Fruit fly (Drosophila melanogaster) whole organism, embryonic: ENCODE data around the gene CG18269.

Experiments used
- Bgb ChIP-seq: fragments of 200-800 bp; sonication (Bioruptor generic); IDR thresholded peaks from 2 replicates; pipeline ENCODE4 v1.3.6; 2022; ENCODE audit warnings: missing biosample characterization, missing genetic modification characterization; ENCODE audit not compliant: partially characterized antibody
- CG10267 ChIP-seq: fragments of 200-800 bp; sonication (Bioruptor generic); optimal IDR thresholded peaks from 2 replicates; lab custom pipeline; 2018; ENCODE audit warnings: missing biosample characterization, mild to moderate bottlenecking, missing genetic modification characterization, moderate library complexity
- CG11560 ChIP-seq: fragments of 200-800 bp; sonication (Bioruptor generic); IDR thresholded peaks from 3 replicates; pipeline ENCODE4 v1.3.6; 2022; ENCODE audit warnings: missing biosample characterization, missing genetic modification characterization
- CG12391 ChIP-seq: fragments of 200-800 bp; sonication (Bioruptor generic); optimal IDR thresholded peaks from 3 replicates; lab custom pipeline; 2018; ENCODE audit warnings: missing biosample characterization, mild to moderate bottlenecking, missing genetic modification characterization, moderate library complexity
- CG14710 ChIP-seq: fragments of 200-800 bp; sonication (Bioruptor generic); optimal IDR thresholded peaks from 3 replicates; lab custom pipeline; 2019; ENCODE audit warnings: missing biosample characterization, mild to moderate bottlenecking, missing genetic modification characterization, moderate library complexity
- CG1647 ChIP-seq: fragments of 200-800 bp; sonication (Bioruptor generic); optimal IDR thresholded peaks from 3 replicates; lab custom pipeline; 2016; ENCODE audit warnings: missing biosample characterization, missing genetic modification characterization
- CG17186 ChIP-seq: fragments of 200-800 bp; sonication (Bioruptor generic); optimal IDR thresholded peaks from 3 replicates; lab custom pipeline; 2017; ENCODE audit warnings: missing biosample characterization, missing genetic modification reagents, missing genetic modification characterization
- CG2129 ChIP-seq: fragments of 200-800 bp; sonication (Bioruptor generic); IDR thresholded peaks from 2 replicates; pipeline ENCODE4 v1.3.6; 2022; ENCODE audit warnings: missing biosample characterization, missing genetic modification characterization; ENCODE audit not compliant: partially characterized antibody
- CG32772 ChIP-seq: fragments of 200-800 bp; sonication (Bioruptor generic); IDR thresholded peaks from 2 replicates; pipeline ENCODE4 v1.3.6; 2022; ENCODE audit warnings: missing biosample characterization, missing genetic modification characterization
- CG34422 ChIP-seq: fragments of 200-800 bp; sonication (Bioruptor generic); IDR thresholded peaks from 3 replicates; pipeline ENCODE4 v1.3.6; 2022; ENCODE audit warnings: missing biosample characterization, missing genetic modification characterization
- CG3847 ChIP-seq: fragments of 200-800 bp; sonication (Bioruptor generic); IDR thresholded peaks from 2 replicates; pipeline ENCODE4 v1.3.6; 2022; ENCODE audit warnings: missing biosample characterization, missing genetic modification characterization
- CG4424 ChIP-seq: fragments of 200-800 bp; sonication (Bioruptor generic); optimal IDR thresholded peaks from 3 replicates; lab custom pipeline; 2016; ENCODE audit warnings: missing biosample characterization, missing genetic modification characterization
- CG9609 ChIP-seq: fragments of 200-800 bp; sonication (Bioruptor generic); optimal IDR thresholded peaks from 3 replicates; lab custom pipeline; 2016; ENCODE audit warnings: missing biosample characterization, missing genetic modification characterization
- CG9797 ChIP-seq: fragments of 200-800 bp; sonication (Bioruptor generic); optimal IDR thresholded peaks from 3 replicates; lab custom pipeline; 2018; ENCODE audit warnings: missing biosample characterization, mild to moderate bottlenecking, missing genetic modification characterization
- CG9817 ChIP-seq: fragments of 200-800 bp; sonication (Bioruptor generic); optimal IDR thresholded peaks from 2 replicates; lab custom pipeline; 2018; ENCODE audit warnings: missing biosample characterization, mild to moderate bottlenecking, missing genetic modification characterization, moderate library complexity
- CG9932 ChIP-seq: fragments of 200-800 bp; sonication (Bioruptor generic); IDR thresholded peaks from 2 replicates; pipeline ENCODE4 v1.3.6; 2022; ENCODE audit warnings: missing biosample characterization, missing genetic modification characterization
- H2.0 ChIP-seq: fragments of 200-800 bp; sonication (Bioruptor generic); IDR thresholded peaks from 2 replicates; pipeline ENCODE4 v1.3.6; 2022; ENCODE audit warnings: missing biosample characterization, missing genetic modification characterization
- HLH54F ChIP-seq: fragments of 200-800 bp; sonication (Bioruptor generic); optimal IDR thresholded peaks from 3 replicates; lab custom pipeline; 2016; ENCODE audit warnings: missing biosample characterization, missing genetic modification characterization
- Lhr ChIP-seq: fragments of 200-800 bp; sonication (Bioruptor generic); optimal IDR thresholded peaks from 3 replicates; lab custom pipeline; 2017; ENCODE audit warnings: mild to moderate bottlenecking, missing biosample characterization, missing genetic modification reagents, missing genetic modification characterization
- Mad ChIP-seq: fragments of 200-800 bp; sonication (Bioruptor generic); optimal IDR thresholded peaks from 2 replicates; lab custom pipeline; 2016; ENCODE audit warnings: missing biosample characterization, missing genetic modification characterization
- Med ChIP-seq: fragments of 200-800 bp; sonication (Bioruptor generic); peaks from one replicate; lab custom pipeline; 2016; ENCODE audit warnings: missing biosample characterization, missing genetic modification characterization, mild to moderate bottlenecking, inconsistent platforms, moderate library complexity
- Myb ChIP-seq: fragments of 200-800 bp; sonication (Bioruptor generic); optimal IDR thresholded peaks from 2 replicates; lab custom pipeline; 2016; ENCODE audit warnings: missing biosample characterization, missing genetic modification characterization
- Scr ChIP-seq: fragments of 200-800 bp; sonication (Bioruptor generic); IDR thresholded peaks from 2 replicates; pipeline ENCODE4 v1.3.6; 2022; ENCODE audit warnings: missing biosample characterization, missing genetic modification characterization; ENCODE audit not compliant: partially characterized antibody
- Side ChIP-seq: fragments of 200-800 bp; sonication (Bioruptor generic); optimal IDR thresholded peaks from 2 replicates; lab custom pipeline; 2016; ENCODE audit warnings: missing biosample characterization, missing genetic modification characterization
- Spps ChIP-seq: fragments of 200-800 bp; sonication (Bioruptor generic); optimal IDR thresholded peaks from 2 replicates; lab custom pipeline; 2018; ENCODE audit warnings: missing biosample characterization, mild to moderate bottlenecking, missing genetic modification characterization
- YL-1 ChIP-seq: fragments of 200-800 bp; sonication (Bioruptor generic); optimal IDR thresholded peaks from 3 replicates; lab custom pipeline; 2017; ENCODE audit warnings: missing biosample characterization, mild to moderate bottlenecking, missing genetic modification characterization
- az2 ChIP-seq: fragments of 200-800 bp; sonication (Bioruptor generic); optimal IDR thresholded peaks from 3 replicates; lab custom pipeline; 2016; ENCODE audit warnings: missing biosample characterization, missing genetic modification characterization
- chn ChIP-seq: fragments of 200-800 bp; sonication (Bioruptor generic); optimal IDR thresholded peaks from 2 replicates; lab custom pipeline; 2016; ENCODE audit warnings: missing biosample characterization, missing genetic modification characterization
- crp ChIP-seq, 2 experiments: fragments of 200-800 bp; sonication (Bioruptor generic); optimal IDR thresholded peaks; 2 replicates in 1 of 2; 3 replicates in 1 of 2; lab custom pipeline; 2017; ENCODE audit warnings: missing biosample characterization in 2 of 2, missing genetic modification characterization in 2 of 2, mild to moderate bottlenecking in 1 of 2, moderate library complexity in 1 of 2
- dm ChIP-seq: fragments of 200-800 bp; sonication (Bioruptor generic); optimal IDR thresholded peaks from 3 replicates; lab custom pipeline; 2016; ENCODE audit warnings: missing biosample characterization, missing genetic modification characterization
- dmrt11E ChIP-seq: fragments of 200-800 bp; sonication (Bioruptor generic); optimal IDR thresholded peaks from 3 replicates; lab custom pipeline; 2018; ENCODE audit warnings: missing biosample characterization, mild to moderate bottlenecking, missing genetic modification characterization, moderate library complexity
- dpn ChIP-seq, 2 experiments: fragments of 200-800 bp; sonication (Bioruptor generic); optimal IDR thresholded peaks; 3 replicates each; lab custom pipeline; 2016; ENCODE audit warnings: missing biosample characterization in 2 of 2, missing genetic modification characterization in 2 of 2
- gem ChIP-seq: fragments of 200-800 bp; sonication (Bioruptor generic); optimal IDR thresholded peaks from 2 replicates; lab custom pipeline; 2019; ENCODE audit warnings: missing biosample characterization, mild to moderate bottlenecking, missing genetic modification characterization, moderate library complexity
- gsb-n ChIP-seq: fragments of 200-800 bp; sonication (Bioruptor generic); optimal IDR thresholded peaks from 3 replicates; lab custom pipeline; 2018; ENCODE audit warnings: missing biosample characterization, mild to moderate bottlenecking, missing genetic modification characterization
- knrl ChIP-seq: fragments of 200-800 bp; sonication (Bioruptor generic); IDR thresholded peaks from 3 replicates; pipeline ENCODE4 v1.3.6; 2022; ENCODE audit warnings: missing biosample characterization, missing genetic modification characterization; ENCODE audit not compliant: partially characterized antibody
- lola ChIP-seq, 3 experiments: fragments of >200 bp in 2 of 3; fragments of 200-800 bp in 1 of 3; sonication (Bioruptor generic) in 1 of 3; optimal IDR thresholded peaks; 2 replicates each; lab custom pipeline; 2017 to 2019; ENCODE audit warnings: missing biosample characterization in 3 of 3, missing genetic modification characterization in 3 of 3, mild to moderate bottlenecking in 1 of 3, moderate library complexity in 1 of 3
- maf-S ChIP-seq: fragments of 200-800 bp; sonication (Bioruptor generic); optimal IDR thresholded peaks from 2 replicates; lab custom pipeline; 2016; ENCODE audit warnings: missing biosample characterization, missing genetic modification characterization
- nerfin-2 ChIP-seq: fragments of 200-800 bp; sonication (Bioruptor generic); IDR thresholded peaks from 2 replicates; pipeline ENCODE4 v1.3.6; 2022; ENCODE audit warnings: missing biosample characterization, missing genetic modification characterization; ENCODE audit not compliant: partially characterized antibody
- nmo ChIP-seq: fragments of 200-800 bp; sonication (Bioruptor generic); optimal IDR thresholded peaks from 2 replicates; lab custom pipeline; 2018; ENCODE audit warnings: missing biosample characterization, mild to moderate bottlenecking, missing genetic modification characterization, moderate library complexity
- pb ChIP-seq: fragments of 200-800 bp; sonication (Bioruptor generic); optimal IDR thresholded peaks from 3 replicates; lab custom pipeline; 2016; ENCODE audit warnings: missing biosample characterization, missing genetic modification characterization
- psq ChIP-seq: fragments of 200-800 bp; sonication (Bioruptor generic); optimal IDR thresholded peaks from 2 replicates; lab custom pipeline; 2017; ENCODE audit warnings: missing biosample characterization, missing genetic modification characterization
- sna ChIP-seq: fragments of 200-800 bp; sonication (Bioruptor generic); IDR thresholded peaks from 2 replicates; pipeline ENCODE4 v1.3.6; 2022; ENCODE audit warnings: missing biosample characterization, missing genetic modification characterization; ENCODE audit not compliant: partially characterized antibody
- trem ChIP-seq: fragments of 200-800 bp; optimal IDR thresholded peaks from 3 replicates; lab custom pipeline; 2019; ENCODE audit warnings: missing biosample characterization, mild to moderate bottlenecking, missing genetic modification characterization, moderate library complexity
- trh ChIP-seq: fragments of 200-800 bp; sonication (Bioruptor generic); optimal IDR thresholded peaks from 2 replicates; lab custom pipeline; 2016; ENCODE audit warnings: missing biosample characterization, missing genetic modification characterization
- unc-4 ChIP-seq: fragments of 200-800 bp; sonication (Bioruptor generic); IDR thresholded peaks from 2 replicates; pipeline ENCODE4 v1.3.6; 2022; ENCODE audit warnings: missing biosample characterization, missing genetic modification characterization; ENCODE audit not compliant: partially characterized antibody
- vnd ChIP-seq: fragments of 200-800 bp; sonication (Bioruptor generic); IDR thresholded peaks from 3 replicates; pipeline ENCODE4 v1.3.6; 2022; ENCODE audit warnings: missing biosample characterization, missing genetic modification characterization; ENCODE audit not compliant: partially characterized antibody
- zen2 ChIP-seq: fragments of 200-800 bp; sonication (Bioruptor generic); IDR thresholded peaks from 3 replicates; pipeline ENCODE4 v1.3.6; 2022; ENCODE audit warnings: missing biosample characterization, missing genetic modification characterization; ENCODE audit not compliant: partially characterized antibody

The CG18269 gene

DNA sequence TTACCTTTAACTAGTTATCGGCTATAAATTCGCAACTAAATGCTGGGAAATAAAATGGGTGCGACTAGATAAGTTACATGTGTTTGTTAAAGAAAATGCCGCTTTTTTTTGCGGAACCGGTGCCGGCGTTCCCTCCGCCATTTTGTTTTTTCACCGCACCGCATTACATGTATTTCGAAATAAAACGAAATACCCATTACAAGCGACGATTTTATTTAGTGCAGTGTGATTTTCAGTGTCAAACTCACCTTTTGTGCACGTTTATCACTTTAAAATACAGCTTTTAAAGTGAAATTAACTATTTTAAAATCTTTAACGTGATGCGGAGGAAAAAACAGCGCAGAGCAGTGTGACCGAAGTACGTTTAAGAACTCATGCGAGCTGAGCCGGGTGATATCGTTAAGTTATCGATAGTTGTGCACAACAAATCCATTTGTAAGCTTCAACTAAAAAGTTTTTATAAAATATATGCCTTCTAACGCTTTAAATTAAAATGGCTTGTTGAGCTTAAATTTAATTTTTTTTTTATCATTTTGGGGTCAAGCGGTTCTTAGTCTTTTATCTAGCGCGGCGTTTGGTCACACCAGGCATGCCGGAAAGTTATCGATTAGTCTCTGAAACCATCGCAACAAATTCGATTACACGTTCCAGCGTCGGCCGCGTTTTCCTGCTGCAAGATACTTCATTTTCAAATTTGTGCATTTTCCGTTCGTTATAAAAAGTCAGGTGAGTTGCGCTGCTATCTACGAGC, 9.5 kb upstream of the CG18269 start, which contains the start of the genes Hel25E and Lam (continued):
- TF ChIP-seq crp (GFP tag; optimal IDR thresholded peaks at IDR 0.05; lab: Kevin White, UChicago) (peak in 1 of 2 experiments; percentile 21), Myb (GFP tag; lab: Kevin White, UChicago) (peak; percentile 43), dmrt11E (tag; lab: Kevin White, UChicago) (no peak), sna (peak; percentile 93), nerfin-2 (GFP tag; lab: Robert Waterston, UW) (peak; percentile 78), CG9932 (GFP tag; lab: Robert Waterston, UW) (peak; percentile 35; the same call in 1 of the 2 replicates), CG2129 (GFP tag; lab: Robert Waterston, UW) (peak; percentile 87), knrl (GFP tag; lab: Robert Waterston, UW) (peak; percentile 89), gsb-n (tag; lab: Kevin White, UChicago) (no peak), trem (peak; percentile 81), trh (GFP tag; lab: Kevin White, UChicago) (no peak), az2 (GFP tag; lab: Kevin White, UChicago) (no peak), CG9797 (peak; percentile 98), nmo (GFP tag; lab: Kevin White, UChicago) (peak; percentile 75), dm (GFP tag; lab: Kevin White, UChicago) (peak; percentile 16), zen2 (GFP tag; lab: Robert Waterston, UW) (peak; percentile 85), CG9609 (GFP tag; lab: Kevin White, UChicago) (peak; percentile 22), CG10267 (tag; lab: Kevin White, UChicago) (peak; percentile 69), vnd (GFP tag; lab: Robert Waterston, UW) (peak; percentile 85), CG3847 (GFP tag; lab: Robert Waterston, UW) (peak; percentile 69), psq (GFP tag; lab: Kevin White, UChicago) (no peak), dpn (GFP tag; optimal IDR thresholded peaks at IDR 0.05; lab: Kevin White, UChicago) (peak in 1 of 2 experiments; percentile 11), YL-1 (GFP tag; lab: Kevin White, UChicago) (peak; percentile 58), CG14710 (tag; lab: Kevin White, UChicago) (peak; percentile 79), Side (GFP tag; lab: Kevin White, UChicago) (peak; percentile 14), lola (GFP tag; optimal IDR thresholded peaks at IDR 0.05; lab: Kevin White, UChicago) (peak in 1 of 3 experiments; percentile 24), chn (GFP tag; lab: Kevin White, UChicago) (peak; percentile 24), H2.0 (GFP tag; lab: Robert Waterston, UW) (no peak), CG4424 (GFP tag; lab: Kevin White, UChicago) (no peak), CG11560 (tag; lab: Robert Waterston, UW) (peak; percentile 39; the same call in 1 of the 3 replicates), Lhr (GFP tag; lab: Kevin White, UChicago) (peak; percentile 55), Mad (GFP tag; lab: Kevin White, UChicago) (peak; percentile 42), Scr (GFP tag; lab: Robert Waterston, UW) (peak; percentile 91), maf-S (peak; percentile 16), HLH54F (GFP tag; lab: Kevin White, UChicago) (peak; percentile 6), CG1647 (GFP tag; lab: Kevin White, UChicago) (no peak), pb (GFP tag; lab: Kevin White, UChicago) (no peak), CG12391 (peak; percentile 63), gem (no peak), CG17186 (GFP tag; lab: Kevin White, UChicago) (peak; percentile 79), Med (peak; percentile 81), CG32772 (GFP tag; lab: Robert Waterston, UW) (no peak), unc-4 (peak; percentile 93), Spps (tag; lab: Kevin White, UChicago) (peak; percentile 18), Bgb (GFP tag; lab: Robert Waterston, UW) (peak; percentile 83), CG9817 (tag; lab: Kevin White, UChicago) (no peak), CG34422 (GFP tag; lab: Robert Waterston, UW) (peak; percentile 79; the same call in 1 of the 3 replicates)
